Fruit fly (Drosophila melanogaster) whole organism, embryonic: ENCODE measurements around the gene CG33703.
A peak's percentile ranks its signal among the peaks of the same experiment; 100 is the strongest.

Experiments
- Bgb ChIP-seq: fragments of 200-800 bp; sonication (Bioruptor generic); IDR thresholded peaks from 2 replicates; pipeline ENCODE4 v1.3.6; 2022; ENCODE audit warnings: missing biosample characterization, missing genetic modification characterization; ENCODE audit not compliant: partially characterized antibody
- CG10267 ChIP-seq: fragments of 200-800 bp; sonication (Bioruptor generic); optimal IDR thresholded peaks from 2 replicates; lab custom pipeline; 2018; ENCODE audit warnings: missing biosample characterization, mild to moderate bottlenecking, missing genetic modification characterization, moderate library complexity
- CG10565 ChIP-seq: fragments of 200-800 bp; sonication (Bioruptor generic); optimal IDR thresholded peaks from 3 replicates; lab custom pipeline; 2016; ENCODE audit warnings: missing biosample characterization, mild to moderate bottlenecking, missing genetic modification characterization
- CG11093 ChIP-seq: fragments of 200-800 bp; sonication (Bioruptor generic); IDR thresholded peaks from 3 replicates; pipeline ENCODE4 v1.3.6; 2022; ENCODE audit warnings: missing biosample characterization, missing genetic modification characterization
- CG11398 ChIP-seq: fragments of 200-800 bp; sonication (Bioruptor generic); optimal IDR thresholded peaks from 2 replicates; lab custom pipeline; 2016; ENCODE audit warnings: missing biosample characterization, missing genetic modification characterization
- CG12071 ChIP-seq: fragments of 200-800 bp; sonication (Bioruptor generic); optimal IDR thresholded peaks from 3 replicates; lab custom pipeline; 2018; ENCODE audit warnings: missing biosample characterization, mild to moderate bottlenecking, missing genetic modification characterization
- CG12659 ChIP-seq: fragments of 200-800 bp; sonication (Bioruptor generic); optimal IDR thresholded peaks from 3 replicates; lab custom pipeline; 2017; ENCODE audit warnings: mild to moderate bottlenecking, missing biosample characterization, missing genetic modification reagents, missing genetic modification characterization
- CG13287 ChIP-seq: fragments of 200-800 bp; sonication (Bioruptor generic); IDR thresholded peaks from 2 replicates; pipeline ENCODE4 v1.3.6; 2022; ENCODE audit warnings: missing biosample characterization, missing genetic modification characterization; ENCODE audit not compliant: partially characterized antibody
- CG16815 ChIP-seq: fragments of 200-800 bp; sonication (Bioruptor generic); optimal IDR thresholded peaks from 3 replicates; lab custom pipeline; 2017; ENCODE audit warnings: missing biosample characterization, mild to moderate bottlenecking, missing genetic modification characterization
- CG18619 ChIP-seq: fragments of 200-800 bp; sonication (Bioruptor generic); optimal IDR thresholded peaks from 3 replicates; lab custom pipeline; 2017; ENCODE audit warnings: missing biosample characterization, mild to moderate bottlenecking, missing genetic modification characterization
- CG2889 ChIP-seq: fragments of 200-800 bp; sonication (Bioruptor generic); IDR thresholded peaks from 3 replicates; pipeline ENCODE4 v1.3.6; 2022; ENCODE audit warnings: missing biosample characterization, missing genetic modification characterization
- CG3065 ChIP-seq: fragments of 200-800 bp; sonication (Bioruptor generic); optimal IDR thresholded peaks from 2 replicates; lab custom pipeline; 2016; ENCODE audit warnings: missing biosample characterization, missing genetic modification characterization
- CG34376 ChIP-seq: fragments of 200-800 bp; sonication (Bioruptor generic); optimal IDR thresholded peaks from 2 replicates; lab custom pipeline; 2018; ENCODE audit warnings: missing biosample characterization, mild to moderate bottlenecking, missing genetic modification characterization
- CG4282 ChIP-seq: fragments of 200-800 bp; sonication (Bioruptor generic); optimal IDR thresholded peaks from 2 replicates; lab custom pipeline; 2016; ENCODE audit warnings: missing biosample characterization, missing genetic modification characterization
- CG4424 ChIP-seq: fragments of 200-800 bp; sonication (Bioruptor generic); optimal IDR thresholded peaks from 3 replicates; lab custom pipeline; 2016; ENCODE audit warnings: missing biosample characterization, missing genetic modification characterization
- CG4730 ChIP-seq: fragments of 200-800 bp; sonication (Bioruptor generic); IDR thresholded peaks from 2 replicates; pipeline ENCODE4 v1.3.6; 2022; ENCODE audit warnings: missing biosample characterization, missing genetic modification characterization
- CG5245 ChIP-seq: fragments of 200-800 bp; sonication (Bioruptor generic); optimal IDR thresholded peaks from 3 replicates; lab custom pipeline; 2016; ENCODE audit warnings: missing biosample characterization, missing genetic modification characterization
- CG7745 ChIP-seq: fragments of 200-800 bp; sonication (Bioruptor generic); optimal IDR thresholded peaks from 2 replicates; lab custom pipeline; 2018; ENCODE audit warnings: missing biosample characterization, mild to moderate bottlenecking, missing genetic modification characterization, moderate library complexity
- CG9609 ChIP-seq: fragments of 200-800 bp; sonication (Bioruptor generic); optimal IDR thresholded peaks from 3 replicates; lab custom pipeline; 2016; ENCODE audit warnings: missing biosample characterization, missing genetic modification characterization
- CG9817 ChIP-seq: fragments of 200-800 bp; sonication (Bioruptor generic); optimal IDR thresholded peaks from 2 replicates; lab custom pipeline; 2018; ENCODE audit warnings: missing biosample characterization, mild to moderate bottlenecking, missing genetic modification characterization, moderate library complexity
- CG9932 ChIP-seq: fragments of 200-800 bp; sonication (Bioruptor generic); IDR thresholded peaks from 2 replicates; pipeline ENCODE4 v1.3.6; 2022; ENCODE audit warnings: missing biosample characterization, missing genetic modification characterization
- D ChIP-seq, 2 experiments: fragments of 200-800 bp in 1 of 2; fragments of >200 bp in 1 of 2; sonication (Bioruptor generic) in 1 of 2; optimal IDR thresholded peaks; 2 replicates in 1 of 2; 3 replicates in 1 of 2; lab custom pipeline; 2017; ENCODE audit warnings: mild to moderate bottlenecking in 1 of 2, missing biosample characterization in 1 of 2, missing genetic modification characterization in 1 of 2, missing genetic modification reagents in 1 of 2
- E2f2 ChIP-seq: fragments of 200-800 bp; sonication (Bioruptor generic); IDR thresholded peaks from 2 replicates; pipeline ENCODE4 v1.3.6; 2022; ENCODE audit warnings: missing biosample characterization, missing genetic modification characterization
- Fer2 ChIP-seq: fragments of 200-800 bp; sonication (Bioruptor generic); optimal IDR thresholded peaks from 2 replicates; lab custom pipeline; 2018; ENCODE audit warnings: missing biosample characterization, mild to moderate bottlenecking, missing genetic modification characterization, moderate library complexity
- H15 ChIP-seq: fragments of 200-800 bp; sonication (Bioruptor generic); IDR thresholded peaks from 3 replicates; pipeline ENCODE4 v1.3.6; 2022; ENCODE audit warnings: missing biosample characterization, missing genetic modification characterization
- H2.0 ChIP-seq: fragments of 200-800 bp; sonication (Bioruptor generic); IDR thresholded peaks from 2 replicates; pipeline ENCODE4 v1.3.6; 2022; ENCODE audit warnings: missing biosample characterization, missing genetic modification characterization
- Hey ChIP-seq: fragments of 200-800 bp; sonication (Bioruptor generic); optimal IDR thresholded peaks from 3 replicates; lab custom pipeline; 2018; ENCODE audit warnings: missing biosample characterization, mild to moderate bottlenecking, missing genetic modification characterization
- HmgZ ChIP-seq: fragments of 200-800 bp; sonication (Bioruptor generic); optimal IDR thresholded peaks from 2 replicates; lab custom pipeline; 2018; ENCODE audit warnings: missing biosample characterization, mild to moderate bottlenecking, missing genetic modification characterization
- MBD-R2 ChIP-seq: fragments of 200-800 bp; sonication (Bioruptor generic); IDR thresholded peaks from 2 replicates; pipeline ENCODE4 v1.3.6; 2022; ENCODE audit warnings: missing biosample characterization, missing genetic modification characterization
- Med ChIP-seq: fragments of 200-800 bp; sonication (Bioruptor generic); peaks from one replicate; lab custom pipeline; 2016; ENCODE audit warnings: missing biosample characterization, missing genetic modification characterization, mild to moderate bottlenecking, inconsistent platforms, moderate library complexity
- Myb ChIP-seq: fragments of 200-800 bp; sonication (Bioruptor generic); optimal IDR thresholded peaks from 2 replicates; lab custom pipeline; 2016; ENCODE audit warnings: missing biosample characterization, missing genetic modification characterization
- Sin3A ChIP-seq: fragments of >200 bp; optimal IDR thresholded peaks from 2 replicates; lab custom pipeline; 2018
- Vsx1 ChIP-seq: fragments of 200-800 bp; sonication (Bioruptor generic); optimal IDR thresholded peaks from 2 replicates; lab custom pipeline; 2017; ENCODE audit warnings: missing biosample characterization, mild to moderate bottlenecking, missing genetic modification characterization, missing genetic modification reagents
- Xbp1 ChIP-seq: fragments of 200-800 bp; sonication (Bioruptor generic); optimal IDR thresholded peaks from 3 replicates; lab custom pipeline; 2016; ENCODE audit warnings: missing biosample characterization, mild to moderate bottlenecking, missing genetic modification characterization
- ato ChIP-seq: fragments of 200-800 bp; sonication (Bioruptor generic); IDR thresholded peaks from 2 replicates; pipeline ENCODE4 v1.3.6; 2022; ENCODE audit warnings: missing biosample characterization, missing genetic modification characterization; ENCODE audit not compliant: partially characterized antibody
- bsh ChIP-seq, 2 experiments: fragments of 200-800 bp; sonication (Bioruptor generic); optimal IDR thresholded peaks; 2 replicates each; lab custom pipeline; 2017 to 2018; ENCODE audit warnings: mild to moderate bottlenecking in 2 of 2, missing biosample characterization in 2 of 2, missing genetic modification characterization in 2 of 2, moderate library complexity in 1 of 2
- cas ChIP-seq: fragments of 200-800 bp; sonication (Bioruptor generic); IDR thresholded peaks from 2 replicates; pipeline ENCODE4 v1.3.6; 2022; ENCODE audit warnings: missing biosample characterization, missing genetic modification characterization
- chif ChIP-seq, 2 experiments: fragments of 200-800 bp; sonication (Bioruptor generic); optimal IDR thresholded peaks; 3 replicates each; lab custom pipeline; 2016; ENCODE audit warnings: missing biosample characterization in 2 of 2, missing genetic modification characterization in 2 of 2
- da ChIP-seq: fragments of 200-800 bp; sonication (Bioruptor generic); optimal IDR thresholded peaks from 2 replicates; lab custom pipeline; 2016; ENCODE audit warnings: missing biosample characterization, missing genetic modification characterization
- eyg ChIP-seq: fragments of 200-800 bp; sonication (Bioruptor generic); optimal IDR thresholded peaks from 3 replicates; lab custom pipeline; 2016; ENCODE audit warnings: missing biosample characterization, missing genetic modification characterization
- gcm ChIP-seq: fragments of 200-800 bp; sonication (Bioruptor generic); optimal IDR thresholded peaks from 2 replicates; lab custom pipeline; 2019; ENCODE audit warnings: missing biosample characterization, mild to moderate bottlenecking, missing genetic modification characterization, moderate library complexity
- gfzf ChIP-seq: fragments of 200-800 bp; sonication (Bioruptor generic); optimal IDR thresholded peaks from 2 replicates; lab custom pipeline; 2016; ENCODE audit warnings: missing biosample characterization, mild to moderate bottlenecking, missing genetic modification characterization, moderate library complexity
- kay ChIP-seq: fragments of 200-800 bp; sonication (Bioruptor generic); optimal IDR thresholded peaks from 2 replicates; lab custom pipeline; 2016; ENCODE audit warnings: missing biosample characterization, missing genetic modification characterization
- luna ChIP-seq: fragments of 200-800 bp; sonication (Bioruptor generic); optimal IDR thresholded peaks from 2 replicates; lab custom pipeline; 2016; ENCODE audit warnings: missing biosample characterization, missing genetic modification characterization
- ranshi ChIP-seq: fragments of 200-800 bp; sonication (Bioruptor generic); IDR thresholded peaks from 2 replicates; pipeline ENCODE4 v1.3.6; 2022; ENCODE audit warnings: missing biosample characterization, missing genetic modification characterization
- run ChIP-seq: fragments of 200-800 bp; sonication (Bioruptor generic); optimal IDR thresholded peaks from 3 replicates; lab custom pipeline; 2018; ENCODE audit warnings: missing biosample characterization, mild to moderate bottlenecking, missing genetic modification characterization
- shn ChIP-seq: fragments of 200-800 bp; sonication (Bioruptor generic); optimal IDR thresholded peaks from 3 replicates; lab custom pipeline; 2016; ENCODE audit warnings: missing biosample characterization, missing genetic modification characterization
- sna ChIP-seq: fragments of 200-800 bp; sonication (Bioruptor generic); IDR thresholded peaks from 2 replicates; pipeline ENCODE4 v1.3.6; 2022; ENCODE audit warnings: missing biosample characterization, missing genetic modification characterization; ENCODE audit not compliant: partially characterized antibody

CG33703 gene

dm6 chr3L:9511287-9512256, 888 bp downstream of the CG33703 start, which contains the start of gene RpS9 (continued):
- TF ChIP-seq H2.0 (GFP tag; lab: Robert Waterston, UW) (no peak), CG18619 (GFP tag; lab: Kevin White, UChicago) (peak; percentile 20), CG2889 (GFP tag; lab: Robert Waterston, UW) (no peak), sna (GFP tag; lab: Robert Waterston, UW) (no peak), gfzf (GFP tag; lab: Kevin White, UChicago) (peak; percentile 90), shn (GFP tag; lab: Kevin White, UChicago) (no peak), bsh (GFP tag; optimal IDR thresholded peaks at IDR 0.05; lab: Kevin White, UChicago) (no peak), gcm (GFP tag; lab: Kevin White, UChicago) (peak; percentile 36), CG12659 (GFP tag; lab: Kevin White, UChicago) (peak; percentile 63), Hey (tag; lab: Kevin White, UChicago) (no peak), Myb (peak; percentile 18), CG34376 (GFP tag; lab: Kevin White, UChicago) (peak; percentile 75), E2f2 (GFP tag; lab: Robert Waterston, UW) (peak; percentile 28; the same call in 1 of the 2 replicates), CG9932 (GFP tag; lab: Robert Waterston, UW) (peak; percentile 34; the same call in 1 of the 2 replicates), CG3065 (no peak), kay (no peak), CG10267 (tag; lab: Kevin White, UChicago) (peak; percentile 46), CG9609 (GFP tag; lab: Kevin White, UChicago) (no peak), luna (GFP tag; lab: Kevin White, UChicago) (no peak), CG5245 (GFP tag; lab: Kevin White, UChicago) (no peak), da (GFP tag; lab: Kevin White, UChicago) (no peak), eyg (GFP tag; lab: Kevin White, UChicago) (no peak), CG10565 (GFP tag; lab: Kevin White, UChicago) (no peak), chif (GFP tag; optimal IDR thresholded peaks at IDR 0.05; lab: Kevin White, UChicago) (no peak), CG11093 (GFP tag; lab: Robert Waterston, UW) (no peak), CG16815 (GFP tag; lab: Kevin White, UChicago) (no peak), D (optimal IDR thresholded peaks at IDR 0.05; lab: Kevin White, UChicago) (no peak), D (GFP tag; optimal IDR thresholded peaks at IDR 0.05; lab: Kevin White, UChicago) (no peak), CG9817 (no peak), MBD-R2 (GFP tag; lab: Robert Waterston, UW) (no peak), run (tag; lab: Kevin White, UChicago) (no peak), ranshi (GFP tag; lab: Robert Waterston, UW) (no peak; the same call in 1 of the 2 replicates), CG4730 (GFP tag; lab: Robert Waterston, UW) (no peak), cas (GFP tag; lab: Robert Waterston, UW) (no peak), Med (GFP tag; lab: Kevin White, UChicago) (peak; percentile 73), Bgb (GFP tag; lab: Robert Waterston, UW) (peak; percentile 60), Sin3A (lab: Kevin White, UChicago) (no peak), H15 (no peak), CG7745 (peak; percentile 8), ato (GFP tag; lab: Robert Waterston, UW) (no peak), Fer2 (tag; lab: Kevin White, UChicago) (no peak), CG12071 (GFP tag; lab: Kevin White, UChicago) (peak; percentile 20), Xbp1 (GFP tag; lab: Kevin White, UChicago) (no peak), Vsx1 (no peak), CG11398 (no peak), HmgZ (tag; lab: Kevin White, UChicago) (peak; percentile 19), CG4424 (GFP tag; lab: Kevin White, UChicago) (no peak), CG4282 (GFP tag; lab: Kevin White, UChicago) (no peak), CG13287 (no peak; the same call in 1 of the 2 replicates)
